Worm (Caenorhabditis elegans) whole organism, late embryonic: ENCODE results near the gene cash-1.

Experiments
- ceh-45 ChIP-seq: fragments of 200-800 bp; sonication (Bioruptor generic); IDR thresholded peaks from 2 replicates; pipeline ENCODE4 v1.3.6; 2022; ENCODE audit warnings: missing genetic modification reagents, missing genetic modification characterization, missing compliant biosample characterization
- ceh-9 ChIP-seq: sonication (generic microtip); optimal IDR thresholded peaks from 2 replicates; lab custom pipeline; 2016; ENCODE audit warnings: mild to moderate bottlenecking, missing genetic modification characterization, inconsistent platforms, missing compliant biosample characterization
- dve-1 ChIP-seq: sonication (generic microtip); optimal IDR thresholded peaks from 2 replicates; lab custom pipeline; 2017; ENCODE audit warnings: antibody characterized with exemption, mild to moderate bottlenecking, missing genetic modification characterization, missing compliant biosample characterization
- eyg-1 ChIP-seq: sonication (generic microtip); optimal IDR thresholded peaks from 2 replicates; lab custom pipeline; 2016; ENCODE audit warnings: missing genotype, missing genetic modification characterization, missing compliant biosample characterization
- fkh-6 ChIP-seq: sonication (generic microtip); optimal IDR thresholded peaks from 2 replicates; lab custom pipeline; 2016; ENCODE audit warnings: missing genetic modification characterization, missing compliant biosample characterization
- hlh-13 ChIP-seq: fragments of 200-800 bp; sonication (Bioruptor generic); optimal IDR thresholded peaks from 2 replicates; lab custom pipeline; 2018; ENCODE audit warnings: mild to moderate bottlenecking, missing genetic modification characterization, missing compliant biosample characterization
- tbx-2 ChIP-seq: sonication (generic microtip); optimal IDR thresholded peaks from 2 replicates; lab custom pipeline; 2016; ENCODE audit warnings: missing genetic modification characterization, missing compliant biosample characterization
- unc-86 ChIP-seq: sonication (generic microtip); optimal IDR thresholded peaks from 2 replicates; lab custom pipeline; 2016; ENCODE audit warnings: missing genetic modification characterization, missing compliant biosample characterization

ce11 chrV:10399290-10399689, 37.2 kb downstream of the cash-1 start:
- TF ChIP-seq ceh-9 (tag; lab: Kevin White, UChicago) (no peak), fkh-6 (tag; lab: Kevin White, UChicago) (no peak), ceh-45 (GFP tag; lab: Robert Waterston, UW) (no peak), tbx-2 (tag; lab: Kevin White, UChicago) (no peak), unc-86 (tag; lab: Kevin White, UChicago) (no peak), dve-1 (tag; lab: Kevin White, UChicago) (no peak), hlh-13 (GFP tag; lab: Kevin White, UChicago) (no peak), eyg-1 (tag; lab: Kevin White, UChicago) (no peak)
